Worm (Caenorhabditis elegans) whole organism, mixed stage, embryonic: Measurements from ENCODE around the gene rnp-7.

Experiments used
- ces-1 ChIP-seq: fragments of 150-350 bp; optimal IDR thresholded peaks from 2 replicates; lab custom pipeline; 2014; ENCODE audit warnings: missing biosample characterization, missing genetic modification reagents, missing genetic modification characterization
- elt-1 ChIP-seq: sonication (generic microtip); optimal IDR thresholded peaks from 2 replicates; lab custom pipeline; 2017; ENCODE audit warnings: missing genetic modification characterization, mild to moderate bottlenecking, missing compliant biosample characterization, antibody characterized with exemption, moderate library complexity, borderline replicate concordance; ENCODE audit not compliant: insufficient read depth
- elt-3 ChIP-seq: fragments of 150-350 bp; optimal IDR thresholded peaks from 2 replicates; lab custom pipeline; 2014; ENCODE audit warnings: missing biosample characterization, missing genetic modification characterization
- hlh-1 ChIP-seq: fragments of 150-350 bp; optimal IDR thresholded peaks from 2 replicates; lab custom pipeline; 2014; ENCODE audit warnings: missing biosample characterization, missing genetic modification reagents, missing genetic modification characterization
- mab-5 ChIP-seq: fragments of 150-350 bp; optimal IDR thresholded peaks from 2 replicates; lab custom pipeline; 2014; ENCODE audit warnings: missing biosample characterization, missing genetic modification characterization
- nhr-237 ChIP-seq: fragments of 150-350 bp; optimal IDR thresholded peaks from 2 replicates; lab custom pipeline; 2014; ENCODE audit warnings: missing biosample characterization, missing genetic modification characterization
- nhr-76 ChIP-seq: sonication (generic microtip); optimal IDR thresholded peaks from 2 replicates; lab custom pipeline; 2017; ENCODE audit warnings: missing biosample characterization, missing genetic modification characterization
- pha-4 ChIP-seq: fragments of 150-350 bp; optimal IDR thresholded peaks from 2 replicates; lab custom pipeline; 2018; ENCODE audit warnings: missing biosample characterization, missing genetic modification reagents, missing genetic modification characterization
- ztf-11 ChIP-seq: fragments of 150-350 bp; optimal IDR thresholded peaks from 2 replicates; lab custom pipeline; 2014; ENCODE audit warnings: missing biosample characterization, missing genetic modification characterization

- TF ChIP-seq ztf-11 (tag; lab: Kevin White, UChicago) (no peak), nhr-237 (no peak), pha-4 (no peak), elt-1 (tag; lab: Kevin White, UChicago) (no peak), ces-1 (GFP tag; lab: Kevin White, UChicago) (no peak), mab-5 (no peak), nhr-76 (tag; lab: Kevin White, UChicago) (no peak), hlh-1 (no peak), elt-3 (no peak)
Observed at ce11 chrIII:7148191-7148590, 12.8 kb downstream of the rnp-7 start.
